Worm (Caenorhabditis elegans): ENCODE data around the gene T05B9.1.

The T05B9.1 gene

DNA sequence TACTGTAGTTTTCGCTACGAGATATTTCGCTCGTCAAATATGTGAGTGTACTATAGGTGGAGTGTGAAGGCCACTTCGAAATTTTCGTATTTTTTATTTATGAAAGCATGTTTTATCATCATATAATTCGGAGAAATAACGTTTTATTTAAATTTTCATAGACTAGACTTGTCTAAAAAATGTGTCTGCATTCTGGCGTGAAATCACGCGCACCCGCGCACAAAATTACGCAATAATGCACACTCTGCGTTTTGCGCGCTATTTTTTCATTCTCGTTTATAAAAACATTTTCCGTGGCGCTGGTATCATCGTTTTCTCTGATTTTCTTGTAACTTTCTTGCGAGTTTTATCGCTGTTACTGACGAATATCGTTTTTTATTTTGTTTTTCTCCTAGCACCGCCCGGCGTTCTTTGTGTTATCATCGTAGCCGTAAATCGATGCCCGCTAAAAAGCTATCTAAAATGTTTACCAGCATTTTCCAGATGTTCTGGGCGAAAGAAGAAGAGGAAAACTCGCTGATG lies 36.3 kb upstream of the T05B9.1 start, which contains the start of gene saps-1 (continued):
- no peak for TF ChIP-seq unc-86 (tag; optimal IDR thresholded peaks at IDR 0.05)
- peak; percentile 37 for TF ChIP-seq snu-23 (GFP tag; optimal IDR thresholded peaks at IDR 0.05)
- TF ChIP-seq blmp-1 (tag; optimal IDR thresholded peaks at IDR 0.05), result no peak
- TF ChIP-seq unc-62 (GFP tag; optimal IDR thresholded peaks at IDR 0.05), result no peak
- TF ChIP-seq unc-130 (tag; optimal IDR thresholded peaks at IDR 0.05), result no peak
- peak; percentile 6 for TF ChIP-seq mep-1 (tag; optimal IDR thresholded peaks at IDR 0.05)
- no peak for TF ChIP-seq aha-1 (tag; optimal IDR thresholded peaks at IDR 0.05)
- peak; percentile 25 to 58 for TF ChIP-seq lin-35 (GFP tag; optimal IDR thresholded peaks at IDR 0.05)
- no peak for TF ChIP-seq pax-3 (tag; optimal IDR thresholded peaks at IDR 0.05)
- TF ChIP-seq C04F5.9 (tag; optimal IDR thresholded peaks at IDR 0.05), result no peak
- TF ChIP-seq lsy-2 (tag; optimal IDR thresholded peaks at IDR 0.05), result peak; percentile 33 to 41
- no peak for TF ChIP-seq swsn-7 (tag; optimal IDR thresholded peaks at IDR 0.05)
- no peak for TF ChIP-seq C16A3.4 (tag; optimal IDR thresholded peaks at IDR 0.05)
- no peak for TF ChIP-seq nhr-19 (GFP tag; conservative IDR thresholded peaks at IDR 0.05)
- TF ChIP-seq dpl-1 (GFP tag; optimal IDR thresholded peaks at IDR 0.05), result peak in 2 of 3 experiments; percentile 47 to 57
- TF ChIP-seq nhr-76 (tag; optimal IDR thresholded peaks at IDR 0.05), result no peak
- no peak for TF ChIP-seq C34B4.2 (tag; optimal IDR thresholded peaks at IDR 0.05)
- no peak for TF ChIP-seq dsc-1 (tag; optimal IDR thresholded peaks at IDR 0.05)
- TF ChIP-seq nhr-90 (tag; optimal IDR thresholded peaks at IDR 0.05; ENCODE audit: poor library complexity), result no peak
- no peak for TF ChIP-seq lin-15B (tag; optimal IDR thresholded peaks at IDR 0.05)
- peak; percentile 31 for TF ChIP-seq nhr-85 (tag)
- TF ChIP-seq nhr-20 (tag; optimal IDR thresholded peaks at IDR 0.05), result peak; percentile 44
- TF ChIP-seq nhr-71 (tag; optimal IDR thresholded peaks at IDR 0.05), result peak; percentile 19
- no peak for TF ChIP-seq ama-1 (optimal IDR thresholded peaks at IDR 0.05)
- TF ChIP-seq fkh-10 (GFP tag; optimal IDR thresholded peaks at IDR 0.05), result no peak
- TF ChIP-seq nhr-47 (tag; optimal IDR thresholded peaks at IDR 0.05), result peak; percentile 12
- no peak for TF ChIP-seq ets-5 (GFP tag; IDR thresholded peaks at IDR 0.05)
- TF ChIP-seq skn-1 (tag; optimal IDR thresholded peaks at IDR 0.05), result no peak
- no peak for TF ChIP-seq ztf-4 (tag; optimal IDR thresholded peaks at IDR 0.05)

DNA sequence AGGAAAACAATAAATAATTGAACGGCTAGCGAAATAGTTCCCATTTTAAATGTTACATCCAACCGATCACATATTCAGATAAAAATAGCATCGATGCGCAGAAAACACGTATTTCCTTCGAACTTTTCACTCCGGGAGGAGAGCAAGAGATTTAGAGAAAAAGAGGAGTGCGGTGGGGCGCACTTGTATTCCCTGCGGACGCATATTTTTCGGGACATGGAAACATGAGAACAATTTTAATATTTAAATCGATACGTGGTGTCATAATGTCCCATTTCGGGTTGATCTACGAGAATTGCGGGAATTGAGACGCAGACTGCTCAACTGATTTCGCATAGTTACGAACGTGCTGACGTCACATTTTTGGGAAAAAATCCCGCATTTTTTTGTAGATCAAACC lies 32.4 kb upstream of the T05B9.1 start, which contains the start of gene C47G2.4:
TSS of gene C47G2.4 (minus strand) at position 174 of the 400 bp plus-strand sequence.
- TF ChIP-seq nhr-19 (GFP tag; conservative IDR thresholded peaks at IDR 0.05) (peak; percentile 60), lin-15B (tag; optimal IDR thresholded peaks at IDR 0.05) (peak; percentile 58), fos-1 (tag; optimal IDR thresholded peaks at IDR 0.05) (peak; percentile 12), blmp-1 (tag; optimal IDR thresholded peaks at IDR 0.05) (peak; percentile 69), skn-1 (tag; optimal IDR thresholded peaks at IDR 0.05) (peak; percentile 50), lir-3 (tag; optimal IDR thresholded peaks at IDR 0.05; ENCODE audit: poor library complexity) (peak; percentile 70), lsy-2 (tag; optimal IDR thresholded peaks at IDR 0.05) (peak; percentile 77 to 78), lin-35 (GFP tag; optimal IDR thresholded peaks at IDR 0.05) (peak; percentile 76 to 84), jun-1 (tag; optimal IDR thresholded peaks at IDR 0.05) (peak; percentile 4), unc-86 (tag; optimal IDR thresholded peaks at IDR 0.05) (peak; percentile 54), egl-13 (tag; optimal IDR thresholded peaks at IDR 0.05) (peak; percentile 11), rnt-1 (tag; optimal IDR thresholded peaks at IDR 0.05) (peak; percentile 83), efl-1 (optimal IDR thresholded peaks at IDR 0.05) (peak; percentile 79), efl-1 (GFP tag; optimal IDR thresholded peaks at IDR 0.05 in 1 of 2) (peak; percentile 76 to 97), fkh-4 (tag; optimal IDR thresholded peaks at IDR 0.05; ENCODE audit: borderline replicate concordance) (no peak), lin-39 (tag; optimal IDR thresholded peaks at IDR 0.05) (no peak), unc-98 (GFP tag; IDR thresholded peaks at IDR 0.05) (peak; percentile 18; the same call in 1 of the 2 replicates), mdl-1 (tag; optimal IDR thresholded peaks at IDR 0.05) (peak in 1 of 2 experiments; percentile 40), snu-23 (GFP tag; optimal IDR thresholded peaks at IDR 0.05) (peak; percentile 79), C04F5.9 (tag; optimal IDR thresholded peaks at IDR 0.05) (peak; percentile 32), nhr-28 (tag; optimal IDR thresholded peaks at IDR 0.05) (no peak), nhr-20 (tag; optimal IDR thresholded peaks at IDR 0.05) (peak; percentile 74), ztf-11 (tag; optimal IDR thresholded peaks at IDR 0.05) (peak in 1 of 2 experiments; percentile 26), F16B12.6 (tag; optimal IDR thresholded peaks at IDR 0.05) (peak; percentile 65), snpc-4 (tag; optimal IDR thresholded peaks at IDR 0.05) (peak; percentile 24), xbp-1 (tag; optimal IDR thresholded peaks at IDR 0.05) (peak; percentile 64), lin-14 (GFP tag; optimal IDR thresholded peaks at IDR 0.05) (peak; percentile 83), dsc-1 (tag; optimal IDR thresholded peaks at IDR 0.05) (peak; percentile 43), elt-3 (tag; optimal IDR thresholded peaks at IDR 0.05) (peak in 1 of 6 experiments; percentile 20), ceh-8 (GFP tag; optimal IDR thresholded peaks at IDR 0.05) (no peak), sptf-1 (tag; optimal IDR thresholded peaks at IDR 0.05) (no peak), nhr-85 (tag) (peak; percentile 76), tbx-2 (tag; optimal IDR thresholded peaks at IDR 0.05) (peak; percentile 55), swsn-7 (tag; optimal IDR thresholded peaks at IDR 0.05) (peak; percentile 64), nhr-71 (tag; optimal IDR thresholded peaks at IDR 0.05) (peak; percentile 81)

Measured in whole organism, L1 larva.